Fruit fly (Drosophila melanogaster): ENCODE measurements around the gene CG8100.

CG8100 gene

DNA sequence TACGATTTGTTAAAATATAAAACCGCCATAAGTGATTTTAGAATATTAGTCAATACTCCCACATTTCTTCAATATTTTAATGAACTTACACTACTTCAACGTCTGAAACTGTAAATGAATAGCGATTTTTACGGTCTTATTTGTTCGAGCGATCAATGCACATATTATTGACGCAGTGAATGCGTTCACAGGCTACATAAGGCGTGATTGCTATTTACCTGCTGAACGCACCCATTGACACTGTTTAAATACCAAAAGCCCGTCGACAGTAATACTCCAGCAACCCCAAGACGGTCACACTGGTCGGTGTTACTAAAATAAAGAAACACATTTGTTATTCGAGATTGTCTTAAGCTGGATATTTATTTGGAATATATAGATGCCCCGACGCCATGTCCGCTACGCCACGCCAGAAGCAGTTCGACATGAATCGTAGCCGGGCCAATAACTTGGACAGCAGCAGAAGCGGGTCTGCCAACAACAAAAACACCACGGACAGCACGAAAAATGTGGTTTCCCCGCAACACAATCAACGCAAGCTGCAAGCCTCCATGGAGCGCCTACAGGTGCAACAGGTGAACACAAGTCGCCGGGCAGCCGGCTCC, 32.4 kb upstream of the CG8100 start, which contains the start of gene CG6833:
TSS of gene CG6833 (plus strand) at position 263 of the 605 bp plus-strand sequence.
- TF ChIP-seq CG14711 (tag; optimal IDR thresholded peaks at IDR 0.05): peak; percentile 42
- peak; percentile 57 for TF ChIP-seq Hr96 (GFP tag; optimal IDR thresholded peaks at IDR 0.05)
- peak; percentile 41 for TF ChIP-seq CG7101 (tag; optimal IDR thresholded peaks at IDR 0.05)
- peak; percentile 30 for TF ChIP-seq CG7045 (GFP tag; optimal IDR thresholded peaks at IDR 0.05)
- TF ChIP-seq CG33017 (tag; optimal IDR thresholded peaks at IDR 0.05): no peak
- peak; percentile 76 for TF ChIP-seq bab1 (GFP tag; optimal IDR thresholded peaks at IDR 0.05)
- TF ChIP-seq CG11617 (GFP tag; optimal IDR thresholded peaks at IDR 0.05): no peak
- no peak for TF ChIP-seq cic (GFP tag; optimal IDR thresholded peaks at IDR 0.05)
- peak; percentile 55 for TF ChIP-seq CG5204 (GFP tag; optimal IDR thresholded peaks at IDR 0.05)
- no peak for TF ChIP-seq Crg-1 (GFP tag; optimal IDR thresholded peaks at IDR 0.05)
- peak; percentile 58 for TF ChIP-seq Mnt (GFP tag; optimal IDR thresholded peaks at IDR 0.05)
- peak; percentile 45 for TF ChIP-seq pad (GFP tag; optimal IDR thresholded peaks at IDR 0.05)
- TF ChIP-seq Clk (GFP tag; optimal IDR thresholded peaks at IDR 0.05): peak; percentile 24
- peak; percentile 30 for TF ChIP-seq CG12768 (GFP tag; optimal IDR thresholded peaks at IDR 0.05)
- no peak for TF ChIP-seq tj (GFP tag; optimal IDR thresholded peaks at IDR 0.05)
- peak; percentile 68 for TF ChIP-seq toe (GFP tag; optimal IDR thresholded peaks at IDR 0.05)
- TF ChIP-seq ovo (GFP tag; optimal IDR thresholded peaks at IDR 0.05): no peak
- no peak for TF ChIP-seq kay (GFP tag; ENCODE audit: borderline replicate concordance)
- peak; percentile 64 for TF ChIP-seq CG1620 (GFP tag; optimal IDR thresholded peaks at IDR 0.05)
- no peak for TF ChIP-seq cnc (optimal IDR thresholded peaks at IDR 0.05)

DNA sequence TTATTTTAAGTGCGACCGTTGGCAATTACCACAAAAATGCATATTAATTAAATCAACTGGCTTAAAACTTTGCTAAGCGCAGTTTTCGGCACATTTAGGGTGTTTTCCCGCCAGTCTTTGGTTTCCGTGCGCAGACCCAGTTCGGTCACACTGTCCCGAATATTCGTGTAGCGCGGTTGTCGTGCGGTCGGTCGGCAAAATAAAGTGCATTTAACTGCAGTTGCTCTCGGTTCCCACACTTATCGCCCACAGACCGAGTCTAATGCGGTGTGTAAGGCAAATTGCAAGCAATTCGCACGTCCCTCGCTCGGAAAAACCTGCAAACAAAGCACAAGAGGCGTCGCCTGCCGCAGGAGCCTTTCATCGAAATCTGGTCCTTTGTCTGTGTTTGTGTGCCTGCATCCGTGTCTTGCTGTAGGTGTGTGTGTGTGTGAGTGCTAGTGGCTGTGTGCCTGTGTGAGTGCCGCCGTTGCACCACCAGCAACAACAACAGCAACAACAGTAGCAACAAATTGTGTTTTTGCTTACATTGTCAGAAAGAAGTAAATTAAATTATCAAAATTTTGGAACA, 30.3 kb upstream of the CG8100 start, which contains the start of the genes CG13484 and Frl:
TSS of gene CG13484 (minus strand) at position 7 of the 571 bp plus-strand sequence.
TSS of gene Frl (plus strand) at position 143 of the 571 bp plus-strand sequence.
- TF ChIP-seq Mnt (GFP tag; optimal IDR thresholded peaks at IDR 0.05) (peak; percentile 64), CG7101 (tag; optimal IDR thresholded peaks at IDR 0.05) (peak; percentile 43), bab1 (GFP tag; optimal IDR thresholded peaks at IDR 0.05) (peak; percentile 83), Crg-1 (GFP tag; optimal IDR thresholded peaks at IDR 0.05) (peak; percentile 15), CG14711 (tag; optimal IDR thresholded peaks at IDR 0.05) (peak; percentile 35), toe (GFP tag; optimal IDR thresholded peaks at IDR 0.05) (no peak), CG12768 (GFP tag; optimal IDR thresholded peaks at IDR 0.05) (peak; percentile 44), kay (GFP tag; ENCODE audit: borderline replicate concordance) (no peak), CG5204 (GFP tag; optimal IDR thresholded peaks at IDR 0.05) (no peak), pad (GFP tag; optimal IDR thresholded peaks at IDR 0.05) (peak; percentile 27), CG1620 (GFP tag; optimal IDR thresholded peaks at IDR 0.05) (peak; percentile 42), CG33017 (tag; optimal IDR thresholded peaks at IDR 0.05) (peak; percentile 3), tj (GFP tag; optimal IDR thresholded peaks at IDR 0.05) (peak; percentile 71), cic (GFP tag; optimal IDR thresholded peaks at IDR 0.05) (peak; percentile 53), ovo (GFP tag; optimal IDR thresholded peaks at IDR 0.05) (peak; percentile 27), CG11617 (GFP tag; optimal IDR thresholded peaks at IDR 0.05) (peak; percentile 35)

DNA sequence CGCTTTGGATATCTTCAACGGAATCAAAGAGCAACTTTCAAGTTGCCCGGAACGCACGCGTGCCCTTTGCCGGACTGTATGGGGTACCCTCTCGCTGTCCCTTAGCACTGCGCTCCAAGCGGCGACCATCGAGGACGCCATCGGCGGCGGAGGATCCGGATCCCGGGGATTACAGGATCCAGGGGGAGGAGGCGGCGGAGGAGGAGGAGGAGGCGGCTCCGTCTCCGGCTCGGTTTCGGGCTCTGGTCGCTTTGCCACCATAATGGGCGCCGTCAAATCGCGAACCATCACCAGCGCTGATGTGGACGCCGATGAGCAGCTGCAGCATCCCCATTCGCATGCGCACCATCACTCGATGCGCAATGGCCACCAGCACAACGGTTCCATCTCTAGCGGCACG, 29.6 kb upstream of the CG8100 start:
- TF ChIP-seq cnc (optimal IDR thresholded peaks at IDR 0.05): no peak
- TF ChIP-seq CG1620 (GFP tag; optimal IDR thresholded peaks at IDR 0.05): no peak
- TF ChIP-seq CG7045 (GFP tag; optimal IDR thresholded peaks at IDR 0.05): no peak
- TF ChIP-seq kay (GFP tag; ENCODE audit: borderline replicate concordance): no peak
- no peak for TF ChIP-seq Crg-1 (GFP tag; optimal IDR thresholded peaks at IDR 0.05)
- no peak for TF ChIP-seq CG11617 (GFP tag; optimal IDR thresholded peaks at IDR 0.05)
- no peak for TF ChIP-seq Mnt (GFP tag; optimal IDR thresholded peaks at IDR 0.05)
- no peak for TF ChIP-seq tj (GFP tag; optimal IDR thresholded peaks at IDR 0.05)
- no peak for TF ChIP-seq pad (GFP tag; optimal IDR thresholded peaks at IDR 0.05)
- TF ChIP-seq CG5204 (GFP tag; optimal IDR thresholded peaks at IDR 0.05): no peak
- no peak for TF ChIP-seq bab1 (GFP tag; optimal IDR thresholded peaks at IDR 0.05)
- TF ChIP-seq CG12768 (GFP tag; optimal IDR thresholded peaks at IDR 0.05): no peak
- no peak for TF ChIP-seq Hr96 (GFP tag; optimal IDR thresholded peaks at IDR 0.05)
- TF ChIP-seq CG14711 (tag; optimal IDR thresholded peaks at IDR 0.05): no peak
- TF ChIP-seq CG33017 (tag; optimal IDR thresholded peaks at IDR 0.05): no peak
- TF ChIP-seq CG7101 (tag; optimal IDR thresholded peaks at IDR 0.05): no peak
- TF ChIP-seq Clk (GFP tag; optimal IDR thresholded peaks at IDR 0.05): no peak
- TF ChIP-seq toe (GFP tag; optimal IDR thresholded peaks at IDR 0.05): no peak
- no peak for TF ChIP-seq cic (GFP tag; optimal IDR thresholded peaks at IDR 0.05)
- no peak for TF ChIP-seq ovo (GFP tag; optimal IDR thresholded peaks at IDR 0.05)

DNA sequence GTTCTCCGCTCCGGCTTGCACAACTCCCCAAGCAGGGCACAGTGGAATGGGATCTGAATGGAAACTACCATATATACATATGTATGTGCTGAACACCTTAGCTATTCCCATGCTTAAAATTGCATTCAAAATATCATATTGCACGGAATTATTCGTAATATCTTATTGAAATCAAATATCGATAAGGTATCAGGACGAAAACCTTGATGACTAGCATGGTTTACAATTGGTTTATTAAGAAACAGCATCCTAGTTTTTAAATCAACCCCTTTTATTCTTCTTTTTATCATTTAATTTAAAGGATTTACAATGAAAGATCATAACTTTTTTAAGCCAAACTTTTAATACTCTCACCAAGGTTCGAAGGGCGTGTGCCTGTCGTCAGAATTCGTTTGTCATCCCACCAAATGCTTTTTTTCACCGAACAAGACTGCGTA, 28.1 kb upstream of the CG8100 start:
- TF ChIP-seq CG7101 (tag; optimal IDR thresholded peaks at IDR 0.05): no peak
- TF ChIP-seq cic (GFP tag; optimal IDR thresholded peaks at IDR 0.05): no peak
- TF ChIP-seq CG7045 (GFP tag; optimal IDR thresholded peaks at IDR 0.05): no peak
- TF ChIP-seq Crg-1 (GFP tag; optimal IDR thresholded peaks at IDR 0.05): no peak
- no peak for TF ChIP-seq pad (GFP tag; optimal IDR thresholded peaks at IDR 0.05)
- no peak for TF ChIP-seq cnc (optimal IDR thresholded peaks at IDR 0.05)

DNA sequence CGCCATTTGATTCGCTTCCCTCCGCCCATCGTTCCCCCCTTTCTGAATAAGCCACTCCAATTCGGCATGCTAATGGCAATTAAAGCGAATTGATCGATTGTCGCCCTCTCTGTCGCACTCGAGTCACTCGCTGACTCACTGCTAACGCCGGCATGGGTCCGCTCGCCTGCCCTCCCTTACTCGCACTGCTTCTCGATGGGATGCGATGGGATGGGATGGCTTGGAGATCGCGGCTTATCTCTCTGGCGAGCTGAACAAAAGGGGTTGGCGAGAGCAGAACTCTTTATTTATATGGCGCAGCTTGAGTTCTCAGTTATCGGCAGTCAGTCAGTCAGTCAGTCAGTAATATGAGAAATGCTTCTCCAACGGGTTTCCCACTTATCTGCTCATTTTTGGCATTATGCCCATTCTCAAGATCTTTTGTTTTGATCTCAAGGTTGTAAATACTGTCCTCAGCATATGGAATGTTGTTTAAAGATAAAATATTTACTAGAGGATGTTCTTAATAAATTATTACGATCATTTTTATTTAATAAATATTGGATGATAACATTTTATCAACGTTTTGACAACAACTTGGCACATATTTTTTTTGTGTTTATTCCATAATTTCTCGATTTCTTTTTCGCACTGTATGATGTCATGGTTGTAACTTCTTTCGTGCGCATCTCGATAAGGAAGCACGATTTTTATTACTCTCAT, 27.4 kb upstream of the CG8100 start:
- peak; percentile 10 for TF ChIP-seq toe (GFP tag; optimal IDR thresholded peaks at IDR 0.05)
- TF ChIP-seq CG7045 (GFP tag; optimal IDR thresholded peaks at IDR 0.05): no peak
- TF ChIP-seq CG1620 (GFP tag; optimal IDR thresholded peaks at IDR 0.05): no peak
- TF ChIP-seq tj (GFP tag; optimal IDR thresholded peaks at IDR 0.05): peak; percentile 16

All from whole organism, adult.